Worm (Caenorhabditis elegans): ENCODE data around the gene cki-2.

DNA sequence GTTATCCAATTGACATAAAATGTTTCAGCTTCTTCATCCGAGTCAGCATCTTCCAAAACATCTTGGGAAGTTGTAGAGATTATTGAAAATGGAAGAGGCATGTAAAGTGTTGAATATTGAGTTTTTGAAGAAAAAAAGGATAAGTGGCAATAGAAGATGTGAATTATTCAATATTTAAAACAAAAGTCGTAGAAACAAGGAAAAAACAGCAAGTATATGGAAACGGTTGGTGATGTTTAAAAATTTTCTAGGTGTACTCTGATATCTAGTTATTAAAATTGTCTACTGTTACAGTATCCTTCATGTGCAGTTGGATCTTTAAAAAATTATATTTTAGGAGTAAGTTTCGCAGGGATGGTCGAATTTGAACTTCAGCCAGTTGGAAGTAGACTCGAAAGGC lies 44.4 kb upstream of the cki-2 start, which contains the start of gene C06A8.8:
- TF ChIP-seq snpc-4 (tag; optimal IDR thresholded peaks at IDR 0.05): no peak
- TF ChIP-seq unc-62 (GFP tag; optimal IDR thresholded peaks at IDR 0.05): no peak
- no peak for TF ChIP-seq mab-5 (tag; optimal IDR thresholded peaks at IDR 0.05)
- no peak for TF ChIP-seq unc-39 (tag; optimal IDR thresholded peaks at IDR 0.05)
- TF ChIP-seq lsy-2 (tag; optimal IDR thresholded peaks at IDR 0.05): no peak
- no peak for TF ChIP-seq lin-13 (tag; optimal IDR thresholded peaks at IDR 0.05)
- no peak for TF ChIP-seq nhr-76 (tag; optimal IDR thresholded peaks at IDR 0.05)

Data from whole organism, mixed stage, embryonic.